Fruit fly (Drosophila melanogaster): ENCODE measurements around the gene CG7840.

The CG7840 gene

dm6 chr2L:8277561-8278201 is 27.7 kb upstream of the CG7840 start (continued):
- TF ChIP-seq CG12155 (GFP tag; optimal IDR thresholded peaks at IDR 0.05), result peak; percentile 94
- peak; percentile 93 for TF ChIP-seq Bteb2 (GFP tag; optimal IDR thresholded peaks at IDR 0.05)
- TF ChIP-seq unc-4 (GFP tag; IDR thresholded peaks at IDR 0.05; ENCODE audit: partially characterized antibody), result no peak
- peak; percentile 83 for TF ChIP-seq crc (GFP tag; optimal IDR thresholded peaks at IDR 0.05)
- TF ChIP-seq CG10462 (GFP tag; optimal IDR thresholded peaks at IDR 0.05), result peak; percentile 96
- peak; percentile 94 for TF ChIP-seq caup (GFP tag; optimal IDR thresholded peaks at IDR 0.05; ENCODE audit: severe bottlenecking)
- TF ChIP-seq CG3065 (GFP tag; optimal IDR thresholded peaks at IDR 0.05), result peak; percentile 95
- TF ChIP-seq Eip74EF (GFP tag; optimal IDR thresholded peaks at IDR 0.05), result peak in 1 of 2 experiments; percentile 95
- peak; percentile 93 for TF ChIP-seq CG17612 (GFP tag; IDR thresholded peaks at IDR 0.05)
- TF ChIP-seq phol (tag; optimal IDR thresholded peaks at IDR 0.05), result peak; percentile 98
- peak; percentile 99 for TF ChIP-seq E2f1 (GFP tag; IDR thresholded peaks at IDR 0.05)
- TF ChIP-seq bsh (GFP tag; optimal IDR thresholded peaks at IDR 0.05), result peak; percentile 97 to 99
- peak; percentile 73 for TF ChIP-seq da (GFP tag; optimal IDR thresholded peaks at IDR 0.05)
- TF ChIP-seq CG30431 (GFP tag; optimal IDR thresholded peaks at IDR 0.05), result peak; percentile 93
- TF ChIP-seq PHDP (tag; optimal IDR thresholded peaks at IDR 0.05), result peak; percentile 98
- peak; percentile 78 for TF ChIP-seq GATAe (GFP tag; conservative IDR thresholded peaks at IDR 0.05)
- peak; percentile 89 for TF ChIP-seq Dad (GFP tag; optimal IDR thresholded peaks at IDR 0.05)
- no peak for TF ChIP-seq sc (optimal IDR thresholded peaks at IDR 0.05)
- TF ChIP-seq sc (GFP tag; optimal IDR thresholded peaks at IDR 0.05), result peak; percentile 98
- TF ChIP-seq CG13287 (GFP tag; IDR thresholded peaks at IDR 0.05; ENCODE audit: partially characterized antibody), result no peak
- TF ChIP-seq CG31224 (GFP tag; IDR thresholded peaks at IDR 0.05), result peak; percentile 94
- TF ChIP-seq Ets65A (GFP tag), result peak; percentile 98
- TF ChIP-seq CG13775 (GFP tag; optimal IDR thresholded peaks at IDR 0.05), result peak; percentile 97
- TF ChIP-seq cad (GFP tag; optimal IDR thresholded peaks at IDR 0.05), result no peak
- peak; percentile 0 for TF ChIP-seq BEAF-32 (GFP tag; optimal IDR thresholded peaks at IDR 0.05)
- peak; percentile 53 for TF ChIP-seq TFAM (GFP tag; optimal IDR thresholded peaks at IDR 0.05)
- TF ChIP-seq CG12659 (GFP tag; optimal IDR thresholded peaks at IDR 0.05), result peak; percentile 97
- TF ChIP-seq CG34422 (GFP tag; IDR thresholded peaks at IDR 0.05), result peak; percentile 99
- TF ChIP-seq pzg (GFP tag; optimal IDR thresholded peaks at IDR 0.05), result peak; percentile 0
- no peak; the same call in 1 of the 2 replicates for TF ChIP-seq Gsc (GFP tag; IDR thresholded peaks at IDR 0.05)
- peak; percentile 43 for TF ChIP-seq pfk (GFP tag; optimal IDR thresholded peaks at IDR 0.05)
- peak; percentile 98 for TF ChIP-seq Six4 (GFP tag; optimal IDR thresholded peaks at IDR 0.05)
- TF ChIP-seq CG18476 (GFP tag; optimal IDR thresholded peaks at IDR 0.05), result peak; percentile 97
- TF ChIP-seq ken (GFP tag; IDR thresholded peaks at IDR 0.05), result peak; percentile 98
- TF ChIP-seq CG13123 (GFP tag; optimal IDR thresholded peaks at IDR 0.05), result peak; percentile 97
- TF ChIP-seq bowl (GFP tag; IDR thresholded peaks at IDR 0.05), result peak; percentile 98
- peak; percentile 98 for TF ChIP-seq CG7839 (tag; optimal IDR thresholded peaks at IDR 0.05)
- peak; percentile 99 for TF ChIP-seq CG11695 (GFP tag; IDR thresholded peaks at IDR 0.05)
- peak; percentile 98 for TF ChIP-seq cato (GFP tag; optimal IDR thresholded peaks at IDR 0.05; ENCODE audit: borderline replicate concordance)
- peak; percentile 67 for TF ChIP-seq CG30020 (tag; optimal IDR thresholded peaks at IDR 0.05)
- peak; percentile 91 for TF ChIP-seq CG10565 (GFP tag; optimal IDR thresholded peaks at IDR 0.05)
- peak; percentile 85 for TF ChIP-seq disco-r (GFP tag; optimal IDR thresholded peaks at IDR 0.05)
- peak; percentile 77 for TF ChIP-seq Kr (GFP tag; optimal IDR thresholded peaks at IDR 0.05)
- TF ChIP-seq Xbp1 (GFP tag; optimal IDR thresholded peaks at IDR 0.05), result peak; percentile 98
- peak; percentile 91 for TF ChIP-seq CG5180 (GFP tag; optimal IDR thresholded peaks at IDR 0.05)
- TF ChIP-seq Fer1 (GFP tag; optimal IDR thresholded peaks at IDR 0.05), result peak; percentile 98
- TF ChIP-seq CG8290 (GFP tag; optimal IDR thresholded peaks at IDR 0.05), result peak; percentile 99
- peak; percentile 40 to 92 for TF ChIP-seq CG8290 (tag; optimal IDR thresholded peaks at IDR 0.05)
- peak; percentile 97 for TF ChIP-seq Rx (GFP tag; IDR thresholded peaks at IDR 0.05)
- TF ChIP-seq bab2 (GFP tag; optimal IDR thresholded peaks at IDR 0.05), result peak; percentile 95

All from whole organism, embryonic.